Worm (Caenorhabditis elegans) whole organism, L4/young adult: ENCODE data around the gene grd-8.

Experiments
- W03F9.2 ChIP-seq: fragments of 150-350 bp; optimal IDR thresholded peaks from 2 replicates; lab custom pipeline; 2014; ENCODE audit warnings: missing biosample characterization, missing genetic modification characterization
- dao-5 ChIP-seq: sonication (generic microtip); optimal IDR thresholded peaks from 2 replicates; lab custom pipeline; 2016; ENCODE audit warnings: missing genotype, missing genetic modification characterization, moderate library complexity, missing compliant biosample characterization
- him-1 ChIP-seq: sonication (generic microtip); optimal IDR thresholded peaks from 2 replicates; lab custom pipeline; 2016; ENCODE audit warnings: missing genotype, missing genetic modification reagents, missing genetic modification characterization, missing compliant biosample characterization

- no peak for TF ChIP-seq him-1 (tag; lab: Kevin White, UChicago)
- TF ChIP-seq W03F9.2 (tag; lab: Kevin White, UChicago) = no peak
- TF ChIP-seq dao-5 (tag; lab: Kevin White, UChicago) = no peak
Observed at ce11 chrV:7822655-7823054, 19.7 kb upstream of the grd-8 start.
